Fruit fly (Drosophila melanogaster) whole organism: ENCODE data around the gene CG3397.
"Not testable (repeated sequence)": the region's sequence is repeated elsewhere in the genome, so short reads cannot be mapped to it uniquely, and the experiment has no call there.

Experiments used
- CG8478 ChIP-seq: fragments of >200 bp; optimal IDR thresholded peaks from 2 replicates; lab custom pipeline; 2018; ENCODE audit warnings: inconsistent platforms
- Dll ChIP-seq: fragments of >200 bp; optimal IDR thresholded peaks from 2 replicates; lab custom pipeline; 2017
- EcR ChIP-seq, 2 experiments: fragments of >200 bp; optimal IDR thresholded peaks; 2 replicates each; lab custom pipeline; 2017; ENCODE audit warnings: missing biosample characterization in 2 of 2, missing genetic modification characterization in 2 of 2, missing genetic modification reagents in 2 of 2
- pan ChIP-seq: fragments of >200 bp; optimal IDR thresholded peaks from 2 replicates; lab custom pipeline; 2017
- psq ChIP-seq: fragments of >200 bp; optimal IDR thresholded peaks from 2 replicates; lab custom pipeline; 2017
- usp ChIP-seq: fragments of >200 bp; optimal IDR thresholded peaks from 2 replicates; lab custom pipeline; 2017; ENCODE audit warnings: missing biosample characterization, missing genetic modification characterization, mixed read lengths

Gene CG3397

dm6 chr3R:11971394-11971793, 12.9 kb downstream of the CG3397 start, which contains the start of gene GC2:
GC2 (plus strand) TSS chr3R:11971694.
- TF ChIP-seq CG8478 (no peak), psq (lab: Kevin White, UChicago) (no peak), Dll (lab: Kevin White, UChicago) (no peak), usp (no peak), EcR (GFP tag; optimal IDR thresholded peaks at IDR 0.05; lab: Kevin White, UChicago) (no peak), pan (no peak)

- TF ChIP-seq EcR (GFP tag; optimal IDR thresholded peaks at IDR 0.05; lab: Kevin White, UChicago), result no peak
- no peak for TF ChIP-seq pan
- TF ChIP-seq usp, result no peak
Measured at dm6 chr3R:11969217-11969616, 15.1 kb downstream of the CG3397 start.

dm6 chr3R:11968030-11968753, 16.1 kb downstream of the CG3397 start:
- TF ChIP-seq Dll (lab: Kevin White, UChicago) (no peak), pan (no peak), usp (no peak), EcR (GFP tag; optimal IDR thresholded peaks at IDR 0.05; lab: Kevin White, UChicago) (no peak), CG8478 (no peak), psq (lab: Kevin White, UChicago) (no peak)

- no peak for TF ChIP-seq CG8478
- no peak for TF ChIP-seq pan
- TF ChIP-seq EcR (GFP tag; optimal IDR thresholded peaks at IDR 0.05; lab: Kevin White, UChicago), result no peak
- no peak for TF ChIP-seq usp
- no peak for TF ChIP-seq Dll (lab: Kevin White, UChicago)
- no peak for TF ChIP-seq psq (lab: Kevin White, UChicago)
Measured at dm6 chr3R:11967262-11968029, 16.9 kb downstream of the CG3397 start, which contains the start of the genes CG12213 and GC1. CG12213 (minus strand) TSS chr3R:11967691. GC1 (plus strand) TSS chr3R:11967708.

dm6 chr3R:11964000-11964399, 20.3 kb downstream of the CG3397 start:
- TF ChIP-seq Dll (lab: Kevin White, UChicago) (no peak), psq (lab: Kevin White, UChicago) (no peak), pan (no peak), usp (no peak), EcR (GFP tag; optimal IDR thresholded peaks at IDR 0.05; lab: Kevin White, UChicago) (no peak), CG8478 (no peak)

- TF ChIP-seq Dll (lab: Kevin White, UChicago), result no peak
- TF ChIP-seq EcR (GFP tag; optimal IDR thresholded peaks at IDR 0.05; lab: Kevin White, UChicago), result no peak
- TF ChIP-seq psq (lab: Kevin White, UChicago), result no peak
- no peak for TF ChIP-seq CG8478
- no peak for TF ChIP-seq usp
- TF ChIP-seq pan, result no peak
Measured at dm6 chr3R:11962739-11963214, 21.6 kb downstream of the CG3397 start, which contains the start of the genes CG3281 and aurA. CG3281 (minus strand) TSS chr3R:11962805. aurA (plus strand) TSS chr3R:11963124.

- not testable (repeated sequence) for TF ChIP-seq pan; Dll (lab: Kevin White, UChicago); psq (lab: Kevin White, UChicago)
Measured at dm6 chr3R:11958235-11958634, 26.1 kb downstream of the CG3397 start, which contains the start of gene Hsp70Ab. Hsp70Ab (plus strand) TSS chr3R:11958535.

- TF ChIP-seq usp (no peak), EcR (GFP tag; optimal IDR thresholded peaks at IDR 0.05; lab: Kevin White, UChicago) (no peak), psq (lab: Kevin White, UChicago) (no peak), Dll (lab: Kevin White, UChicago) (no peak), CG8478 (no peak), pan (no peak)
Measured at dm6 chr3R:11957388-11957787, 27.0 kb downstream of the CG3397 start.

- TF ChIP-seq Dll (lab: Kevin White, UChicago); EcR (GFP tag; optimal IDR thresholded peaks at IDR 0.05; lab: Kevin White, UChicago); psq (lab: Kevin White, UChicago): not testable (repeated sequence)
Measured at dm6 chr3R:11956444-11956843, 27.9 kb downstream of the CG3397 start, which contains the start of gene Hsp70Aa. Hsp70Aa (minus strand) TSS chr3R:11956544.

- TF ChIP-seq usp (no peak), Dll (lab: Kevin White, UChicago) (no peak), pan (no peak), psq (lab: Kevin White, UChicago) (no peak), CG8478 (no peak), EcR (GFP tag; optimal IDR thresholded peaks at IDR 0.05; lab: Kevin White, UChicago) (no peak)
Measured at dm6 chr3R:11949387-11950029, 34.8 kb downstream of the CG3397 start, which contains the start of gene CG31211. CG31211 (plus strand) TSS chr3R:11949680.

dm6 chr3R:11948903-11949358, 35.4 kb downstream of the CG3397 start, which contains the start of gene Cad87A:
Cad87A (minus strand) TSS chr3R:11949129.
- no peak for TF ChIP-seq pan
- no peak for TF ChIP-seq CG8478
- TF ChIP-seq Dll (lab: Kevin White, UChicago), result no peak
- no peak for TF ChIP-seq usp
- TF ChIP-seq EcR (GFP tag; optimal IDR thresholded peaks at IDR 0.05; lab: Kevin White, UChicago), result no peak
- no peak for TF ChIP-seq psq (lab: Kevin White, UChicago)
